Fruit fly (Drosophila melanogaster) whole organism, adult: Measurements from ENCODE around the gene mtm.

ENCODE experiments used
- CG11617 ChIP-seq: fragments of 200-800 bp; sonication (Bioruptor generic); optimal IDR thresholded peaks from 2 replicates; lab custom pipeline; 2017; ENCODE audit warnings: mild to moderate bottlenecking, missing biosample characterization, missing genetic modification reagents, missing genetic modification characterization
- CG12768 ChIP-seq: fragments of 200-800 bp; sonication (Bioruptor generic); optimal IDR thresholded peaks from 2 replicates; lab custom pipeline; 2017; ENCODE audit warnings: missing biosample characterization, missing genetic modification characterization, mild to moderate bottlenecking, moderate library complexity, missing genetic modification reagents
- CG14711 ChIP-seq: fragments of 200-800 bp; sonication (Bioruptor generic); optimal IDR thresholded peaks from 2 replicates; lab custom pipeline; 2018; ENCODE audit warnings: missing biosample characterization, mild to moderate bottlenecking, missing genetic modification characterization, moderate library complexity
- CG1620 ChIP-seq: fragments of 200-800 bp; sonication (Bioruptor generic); optimal IDR thresholded peaks from 2 replicates; lab custom pipeline; 2016; ENCODE audit warnings: missing biosample characterization, missing genetic modification characterization
- CG33017 ChIP-seq: fragments of 200-800 bp; sonication (Bioruptor generic); optimal IDR thresholded peaks from 2 replicates; lab custom pipeline; 2018; ENCODE audit warnings: missing biosample characterization, mild to moderate bottlenecking, missing genetic modification characterization, moderate library complexity
- CG5204 ChIP-seq: fragments of 200-800 bp; sonication (Bioruptor generic); optimal IDR thresholded peaks from 2 replicates; lab custom pipeline; 2016; ENCODE audit warnings: missing biosample characterization, missing genetic modification characterization
- CG7045 ChIP-seq: fragments of 200-800 bp; sonication (Bioruptor generic); optimal IDR thresholded peaks from 2 replicates; lab custom pipeline; 2017; ENCODE audit warnings: missing biosample characterization, mild to moderate bottlenecking, missing genetic modification characterization
- CG7101 ChIP-seq: fragments of 200-800 bp; sonication (Bioruptor generic); optimal IDR thresholded peaks from 2 replicates; lab custom pipeline; 2018; ENCODE audit warnings: missing biosample characterization, mild to moderate bottlenecking, missing genetic modification characterization, moderate library complexity
- Clk ChIP-seq: fragments of 200-800 bp; sonication (Bioruptor generic); optimal IDR thresholded peaks from 2 replicates; lab custom pipeline; 2017; ENCODE audit warnings: missing biosample characterization, missing genetic modification characterization
- Crg-1 ChIP-seq: fragments of 200-800 bp; sonication (Bioruptor generic); optimal IDR thresholded peaks from 2 replicates; lab custom pipeline; 2016; ENCODE audit warnings: missing biosample characterization, missing genetic modification characterization
- Hr96 ChIP-seq: fragments of 200-800 bp; sonication (Bioruptor generic); optimal IDR thresholded peaks from 2 replicates; lab custom pipeline; 2016; ENCODE audit warnings: missing biosample characterization, missing genetic modification characterization
- Mnt ChIP-seq: fragments of 200-800 bp; sonication (Bioruptor generic); optimal IDR thresholded peaks from 2 replicates; lab custom pipeline; 2016; ENCODE audit warnings: missing biosample characterization, mild to moderate bottlenecking, missing genetic modification characterization
- bab1 ChIP-seq: fragments of 200-800 bp; sonication (Bioruptor generic); optimal IDR thresholded peaks from 3 replicates; lab custom pipeline; 2019; ENCODE audit warnings: missing biosample characterization, mild to moderate bottlenecking, missing genetic modification characterization, moderate library complexity
- cic ChIP-seq: fragments of 200-800 bp; sonication (Bioruptor generic); optimal IDR thresholded peaks from 2 replicates; lab custom pipeline; 2017; ENCODE audit warnings: missing biosample characterization, mild to moderate bottlenecking, missing genetic modification characterization, moderate library complexity
- cnc ChIP-seq, 2 experiments: fragments of >200 bp; optimal IDR thresholded peaks; 2 replicates each; lab custom pipeline; 2017
- kay ChIP-seq: fragments of 200-800 bp; sonication (Bioruptor generic); peaks from one replicate; lab custom pipeline; 2016; ENCODE audit warnings: missing biosample characterization, missing genetic modification characterization, borderline replicate concordance
- ovo ChIP-seq: fragments of 200-800 bp; sonication (Bioruptor generic); optimal IDR thresholded peaks from 2 replicates; lab custom pipeline; 2016; ENCODE audit warnings: missing biosample characterization, missing genetic modification characterization
- pad ChIP-seq: fragments of 200-800 bp; sonication (Bioruptor generic); optimal IDR thresholded peaks from 3 replicates; lab custom pipeline; 2017; ENCODE audit warnings: missing biosample characterization, missing genetic modification characterization, mild to moderate bottlenecking, moderate library complexity, missing genetic modification reagents
- tj ChIP-seq: fragments of 200-800 bp; sonication (Bioruptor generic); optimal IDR thresholded peaks from 3 replicates; lab custom pipeline; 2017; ENCODE audit warnings: missing biosample characterization, mild to moderate bottlenecking, missing genetic modification characterization, moderate library complexity
- toe ChIP-seq: fragments of 200-800 bp; sonication (Bioruptor generic); optimal IDR thresholded peaks from 2 replicates; lab custom pipeline; 2016; ENCODE audit warnings: missing biosample characterization, missing genetic modification characterization

Gene mtm

dm6 chr2L:6065823-6066222 lies 29.0 kb upstream of the mtm start, which contains the start of the genes Fbw5 and CG9147:
Fbw5 (minus strand) TSS chr2L:6065953.
CG9147 (plus strand) TSS chr2L:6065997.
- peak; percentile 98 for TF ChIP-seq CG14711 (tag; lab: Kevin White, UChicago)
- peak; percentile 85 for TF ChIP-seq cic (GFP tag; lab: Kevin White, UChicago)
- peak; percentile 99 for TF ChIP-seq bab1 (GFP tag; lab: Kevin White, UChicago)
- peak; percentile 99 for TF ChIP-seq CG7101
- no peak for TF ChIP-seq CG5204
- peak; percentile 78 for TF ChIP-seq Mnt (GFP tag; lab: Kevin White, UChicago)
- peak; percentile 93 for TF ChIP-seq CG11617 (GFP tag; lab: Kevin White, UChicago)
- TF ChIP-seq kay (GFP tag; lab: Kevin White, UChicago): no peak
- peak; percentile 95 for TF ChIP-seq Crg-1 (GFP tag; lab: Kevin White, UChicago)
- TF ChIP-seq CG7045 (GFP tag; lab: Kevin White, UChicago): peak; percentile 89
- TF ChIP-seq CG12768 (GFP tag; lab: Kevin White, UChicago): peak; percentile 97
- peak; percentile 54 for TF ChIP-seq toe
- TF ChIP-seq CG33017 (tag; lab: Kevin White, UChicago): peak; percentile 99
- peak; percentile 88 for TF ChIP-seq tj
- no peak for TF ChIP-seq ovo
- peak; percentile 88 for TF ChIP-seq pad (GFP tag; lab: Kevin White, UChicago)
- peak; percentile 67 for TF ChIP-seq Clk
- TF ChIP-seq Hr96 (GFP tag; lab: Kevin White, UChicago): peak; percentile 87
- TF ChIP-seq CG1620 (GFP tag; lab: Kevin White, UChicago): peak; percentile 71
- TF ChIP-seq cnc (optimal IDR thresholded peaks at IDR 0.05; lab: Kevin White, UChicago): no peak

- TF ChIP-seq cic (GFP tag; lab: Kevin White, UChicago): peak; percentile 80
- peak; percentile 86 for TF ChIP-seq bab1 (GFP tag; lab: Kevin White, UChicago)
- peak; percentile 67 for TF ChIP-seq pad (GFP tag; lab: Kevin White, UChicago)
- no peak for TF ChIP-seq kay (GFP tag; lab: Kevin White, UChicago)
- TF ChIP-seq ovo: peak; percentile 74
- TF ChIP-seq Hr96 (GFP tag; lab: Kevin White, UChicago): peak; percentile 87
- TF ChIP-seq tj: peak; percentile 61
- TF ChIP-seq Crg-1 (GFP tag; lab: Kevin White, UChicago): peak; percentile 61
- TF ChIP-seq CG7045 (GFP tag; lab: Kevin White, UChicago): peak; percentile 83
- peak; percentile 76 for TF ChIP-seq CG12768 (GFP tag; lab: Kevin White, UChicago)
- no peak for TF ChIP-seq cnc (optimal IDR thresholded peaks at IDR 0.05; lab: Kevin White, UChicago)
- TF ChIP-seq CG33017 (tag; lab: Kevin White, UChicago): peak; percentile 81
- TF ChIP-seq CG1620 (GFP tag; lab: Kevin White, UChicago): peak; percentile 85
- TF ChIP-seq toe: peak; percentile 94
- TF ChIP-seq Clk: peak; percentile 81
- peak; percentile 83 for TF ChIP-seq CG11617 (GFP tag; lab: Kevin White, UChicago)
- TF ChIP-seq CG14711 (tag; lab: Kevin White, UChicago): peak; percentile 78
- peak; percentile 79 for TF ChIP-seq CG7101
- peak; percentile 77 for TF ChIP-seq Mnt (GFP tag; lab: Kevin White, UChicago)
- TF ChIP-seq CG5204: no peak
These were observed 25.7 kb upstream of the mtm start, which contains the start of the genes ND-51 and CG13994 for dm6 chr2L:6062382-6063082. ND-51 (minus strand) TSS chr2L:6062757. CG13994 (plus strand) TSS chr2L:6062989.

dm6 chr2L:6060210-6060609 lies 23.4 kb upstream of the mtm start, which contains the start of gene CG34180:
CG34180 (plus strand) TSS chr2L:6060510.
- TF ChIP-seq CG12768 (GFP tag; lab: Kevin White, UChicago) (no peak), CG14711 (tag; lab: Kevin White, UChicago) (no peak), bab1 (GFP tag; lab: Kevin White, UChicago) (no peak), CG11617 (GFP tag; lab: Kevin White, UChicago) (no peak), kay (GFP tag; lab: Kevin White, UChicago) (no peak), pad (GFP tag; lab: Kevin White, UChicago) (no peak), CG1620 (GFP tag; lab: Kevin White, UChicago) (no peak), Crg-1 (GFP tag; lab: Kevin White, UChicago) (no peak), tj (no peak), CG7101 (no peak), toe (no peak), cnc (optimal IDR thresholded peaks at IDR 0.05; lab: Kevin White, UChicago) (no peak), Mnt (GFP tag; lab: Kevin White, UChicago) (no peak), ovo (no peak), CG33017 (tag; lab: Kevin White, UChicago) (no peak)

- TF ChIP-seq Clk (no peak), tj (no peak), CG33017 (tag; lab: Kevin White, UChicago) (no peak), bab1 (GFP tag; lab: Kevin White, UChicago) (no peak), pad (GFP tag; lab: Kevin White, UChicago) (no peak), CG11617 (GFP tag; lab: Kevin White, UChicago) (no peak), Hr96 (GFP tag; lab: Kevin White, UChicago) (no peak), CG12768 (GFP tag; lab: Kevin White, UChicago) (no peak), ovo (no peak), cic (GFP tag; lab: Kevin White, UChicago) (no peak), CG14711 (tag; lab: Kevin White, UChicago) (no peak), cnc (optimal IDR thresholded peaks at IDR 0.05; lab: Kevin White, UChicago) (no peak), toe (no peak), CG7101 (no peak), CG7045 (GFP tag; lab: Kevin White, UChicago) (no peak), kay (GFP tag; lab: Kevin White, UChicago) (no peak), CG5204 (no peak), Mnt (GFP tag; lab: Kevin White, UChicago) (no peak)
These were observed 17.2 kb upstream of the mtm start, which contains the start of gene CG13995 for dm6 chr2L:6053874-6054469. CG13995 (plus strand) TSS chr2L:6054302.
